Worm (Caenorhabditis elegans) whole organism, L1 larva: Measurements from ENCODE around the gene F57B9.3.

ENCODE experiments used
- F16B12.6 ChIP-seq: fragments of 150-350 bp; optimal IDR thresholded peaks from 2 replicates; lab custom pipeline; 2014; ENCODE audit warnings: missing biosample characterization, missing genetic modification characterization
- Y116A8C.19 ChIP-seq: sonication (generic microtip); optimal IDR thresholded peaks from 2 replicates; lab custom pipeline; 2016; ENCODE audit warnings: missing compliant biosample characterization, missing genetic modification characterization, borderline replicate concordance
- aha-1 ChIP-seq: fragments of 150-350 bp; optimal IDR thresholded peaks from 2 replicates; lab custom pipeline; 2014; ENCODE audit warnings: missing biosample characterization, missing genetic modification characterization
- aly-2 ChIP-seq: fragments of 150-350 bp; optimal IDR thresholded peaks from 2 replicates; lab custom pipeline; 2014; ENCODE audit warnings: missing biosample characterization, missing genetic modification characterization
- ama-1 ChIP-seq: fragments of 150-350 bp; optimal IDR thresholded peaks from 2 replicates; lab custom pipeline; 2014
- ceh-90 ChIP-seq: sonication (generic microtip); optimal IDR thresholded peaks from 2 replicates; lab custom pipeline; 2016; ENCODE audit warnings: missing genetic modification characterization, missing compliant biosample characterization
- ces-1 ChIP-seq: fragments of 150-350 bp; optimal IDR thresholded peaks from 2 replicates; lab custom pipeline; 2014; ENCODE audit warnings: missing biosample characterization, missing genetic modification reagents, missing genetic modification characterization
- efl-1 ChIP-seq, 4 experiments: fragments of 150-350 bp; optimal IDR thresholded peaks in 3 of 4; peaks in 1 of 4; 1 replicate in 1 of 4; 2 replicates in 3 of 4; lab custom pipeline; 2014; ENCODE audit warnings: missing biosample characterization in 2 of 4, missing genetic modification characterization in 2 of 4, missing genetic modification reagents in 2 of 4
- egl-13 ChIP-seq: sonication (generic microtip); optimal IDR thresholded peaks from 2 replicates; lab custom pipeline; 2016; ENCODE audit warnings: missing genotype, missing genetic modification reagents, missing genetic modification characterization, missing compliant biosample characterization
- elt-3 ChIP-seq, 6 experiments: fragments of 150-350 bp in 1 of 6; sonication (generic microtip); optimal IDR thresholded peaks; 2 replicates each; lab custom pipeline; 2017 to 2018; ENCODE audit warnings: missing biosample characterization in 6 of 6, missing genetic modification characterization in 6 of 6, inconsistent platforms in 1 of 6
- fkh-10 ChIP-seq: sonication (generic microtip); optimal IDR thresholded peaks from 2 replicates; lab custom pipeline; 2017; ENCODE audit warnings: missing biosample characterization, missing genetic modification reagents, missing genetic modification characterization
- hlh-4 ChIP-seq: sonication (generic microtip); optimal IDR thresholded peaks from 2 replicates; lab custom pipeline; 2016; ENCODE audit warnings: mild to moderate bottlenecking, missing genetic modification characterization, missing compliant biosample characterization
- hpl-2 ChIP-seq: fragments of 150-350 bp; optimal IDR thresholded peaks from 2 replicates; lab custom pipeline; 2014; ENCODE audit warnings: missing biosample characterization, missing genetic modification reagents, missing genetic modification characterization
- irx-1 ChIP-seq: sonication (generic microtip); optimal IDR thresholded peaks from 2 replicates; lab custom pipeline; 2016; ENCODE audit warnings: missing genetic modification characterization, missing compliant biosample characterization
- jun-1 ChIP-seq: fragments of 150-350 bp; optimal IDR thresholded peaks from 2 replicates; lab custom pipeline; 2014; ENCODE audit warnings: missing biosample characterization, missing genetic modification reagents, missing genetic modification characterization
- lin-13 ChIP-seq: fragments of 150-350 bp; optimal IDR thresholded peaks from 2 replicates; lab custom pipeline; 2014; ENCODE audit warnings: missing biosample characterization, missing genetic modification reagents, missing genetic modification characterization
- lin-14 ChIP-seq: fragments of 200-800 bp; sonication (Bioruptor generic); optimal IDR thresholded peaks from 2 replicates; lab custom pipeline; 2018; ENCODE audit warnings: mild to moderate bottlenecking, missing genetic modification characterization, moderate library complexity, missing compliant biosample characterization
- lin-35 ChIP-seq, 2 experiments: fragments of 150-350 bp; optimal IDR thresholded peaks; 2 replicates each; lab custom pipeline; 2014; ENCODE audit warnings: missing biosample characterization in 2 of 2, missing genetic modification characterization in 2 of 2, missing genetic modification reagents in 2 of 2
- lin-39 ChIP-seq: fragments of 150-350 bp; optimal IDR thresholded peaks from 2 replicates; lab custom pipeline; 2014; ENCODE audit warnings: missing biosample characterization, missing genetic modification reagents, missing genetic modification characterization
- lir-3 ChIP-seq: sonication (generic microtip); optimal IDR thresholded peaks from 2 replicates; lab custom pipeline; 2016; ENCODE audit warnings: mild to moderate bottlenecking, missing genetic modification characterization, moderate library complexity, missing compliant biosample characterization; ENCODE audit not compliant: poor library complexity
- lsy-2 ChIP-seq, 2 experiments: fragments of 150-350 bp; optimal IDR thresholded peaks; 2 replicates each; lab custom pipeline; 2014; ENCODE audit warnings: missing biosample characterization in 2 of 2, missing genetic modification characterization in 2 of 2
- mdl-1 ChIP-seq, 2 experiments: fragments of 150-350 bp; optimal IDR thresholded peaks; 2 replicates each; lab custom pipeline; 2014 to 2017; ENCODE audit warnings: missing biosample characterization in 2 of 2, missing genetic modification characterization in 2 of 2, inconsistent platforms in 1 of 2
- mef-2 ChIP-seq: fragments of 150-350 bp; optimal IDR thresholded peaks from 2 replicates; lab custom pipeline; 2014; ENCODE audit warnings: missing biosample characterization, missing genetic modification characterization
- nhr-28 ChIP-seq: fragments of 150-350 bp; optimal IDR thresholded peaks from 2 replicates; lab custom pipeline; 2014; ENCODE audit warnings: missing biosample characterization, missing genetic modification characterization
- nhr-47 ChIP-seq: sonication (generic microtip); optimal IDR thresholded peaks from 2 replicates; lab custom pipeline; 2016; ENCODE audit warnings: mild to moderate bottlenecking, missing genetic modification characterization, moderate library complexity, missing compliant biosample characterization
- nhr-71 ChIP-seq: sonication (generic microtip); optimal IDR thresholded peaks from 2 replicates; lab custom pipeline; 2016; ENCODE audit warnings: mild to moderate bottlenecking, missing genetic modification characterization, moderate library complexity, missing compliant biosample characterization
- nhr-76 ChIP-seq: sonication (generic microtip); optimal IDR thresholded peaks from 2 replicates; lab custom pipeline; 2017; ENCODE audit warnings: missing biosample characterization, missing genetic modification characterization
- nhr-85 ChIP-seq: sonication (generic microtip); peaks from one replicate; lab custom pipeline; 2016; ENCODE audit warnings: missing genetic modification characterization, inconsistent platforms, missing compliant biosample characterization
- pag-3 ChIP-seq: sonication (generic microtip); optimal IDR thresholded peaks from 2 replicates; lab custom pipeline; 2017; ENCODE audit warnings: missing genetic modification characterization, mild to moderate bottlenecking, missing compliant biosample characterization, antibody characterized with exemption, borderline replicate concordance; ENCODE audit not compliant: insufficient read depth
- pax-3 ChIP-seq: fragments of 200-800 bp; sonication (Bioruptor generic); optimal IDR thresholded peaks from 2 replicates; lab custom pipeline; 2018; ENCODE audit warnings: mild to moderate bottlenecking, missing genetic modification characterization, moderate library complexity, missing compliant biosample characterization
- pqm-1 ChIP-seq: sonication (generic microtip); optimal IDR thresholded peaks from 3 replicates; lab custom pipeline; 2017; ENCODE audit warnings: missing biosample characterization, missing genetic modification characterization
- rnt-1 ChIP-seq: sonication (generic microtip); optimal IDR thresholded peaks from 2 replicates; lab custom pipeline; 2016; ENCODE audit warnings: mild to moderate bottlenecking, missing genetic modification characterization, moderate library complexity, missing compliant biosample characterization
- snpc-4 ChIP-seq: fragments of 150-350 bp; optimal IDR thresholded peaks from 2 replicates; lab custom pipeline; 2014; ENCODE audit warnings: missing biosample characterization, missing genetic modification characterization
- snu-23 ChIP-seq: sonication (generic microtip); optimal IDR thresholded peaks from 2 replicates; lab custom pipeline; 2016; ENCODE audit warnings: missing genetic modification characterization, missing compliant biosample characterization
- sptf-1 ChIP-seq: fragments of 150-350 bp; optimal IDR thresholded peaks from 2 replicates; lab custom pipeline; 2014; ENCODE audit warnings: missing biosample characterization, missing genetic modification characterization
- sup-37 ChIP-seq: fragments of 200-800 bp; sonication (Bioruptor generic); optimal IDR thresholded peaks from 2 replicates; lab custom pipeline; 2018; ENCODE audit warnings: mild to moderate bottlenecking, missing genetic modification characterization, missing compliant biosample characterization
- swsn-7 ChIP-seq: sonication (generic microtip); optimal IDR thresholded peaks from 2 replicates; lab custom pipeline; 2016; ENCODE audit warnings: missing genetic modification characterization, missing compliant biosample characterization
- tlp-1 ChIP-seq: fragments of 150-350 bp; optimal IDR thresholded peaks from 2 replicates; lab custom pipeline; 2014; ENCODE audit warnings: missing biosample characterization, missing genetic modification characterization
- unc-30 ChIP-seq: sonication (generic microtip); optimal IDR thresholded peaks from 2 replicates; lab custom pipeline; 2017; ENCODE audit warnings: missing biosample characterization, missing genetic modification characterization
- unc-62 ChIP-seq: fragments of 150-350 bp; optimal IDR thresholded peaks from 2 replicates; lab custom pipeline; 2014; ENCODE audit warnings: missing biosample characterization, missing genetic modification reagents, missing genetic modification characterization
- unc-86 ChIP-seq: sonication (generic microtip); optimal IDR thresholded peaks from 2 replicates; lab custom pipeline; 2016; ENCODE audit warnings: missing genetic modification characterization, missing compliant biosample characterization
- vab-15 ChIP-seq: sonication (generic microtip); optimal IDR thresholded peaks from 2 replicates; lab custom pipeline; 2017; ENCODE audit warnings: missing genotype, mild to moderate bottlenecking, missing genetic modification characterization, missing compliant biosample characterization
- xbp-1 ChIP-seq: sonication (generic microtip); optimal IDR thresholded peaks from 2 replicates; lab custom pipeline; 2016; ENCODE audit warnings: missing genetic modification characterization, missing compliant biosample characterization
- zip-4 ChIP-seq: fragments of 200-800 bp; sonication (Bioruptor generic); optimal IDR thresholded peaks from 2 replicates; lab custom pipeline; 2018; ENCODE audit warnings: mild to moderate bottlenecking, missing genetic modification characterization, moderate library complexity, missing compliant biosample characterization
- ztf-4 ChIP-seq: fragments of 150-350 bp; optimal IDR thresholded peaks from 2 replicates; lab custom pipeline; 2014; ENCODE audit warnings: missing biosample characterization, missing genetic modification characterization

Gene F57B9.3

ce11 chrIII:6968080-6968639, 28.5 kb downstream of the F57B9.3 start, which contains the start of gene panl-2 (continued):
- TF ChIP-seq zip-4 (GFP tag; lab: Kevin White, UChicago) = no peak
- no peak for TF ChIP-seq hpl-2 (GFP tag; lab: Kevin White, UChicago)

DNA sequence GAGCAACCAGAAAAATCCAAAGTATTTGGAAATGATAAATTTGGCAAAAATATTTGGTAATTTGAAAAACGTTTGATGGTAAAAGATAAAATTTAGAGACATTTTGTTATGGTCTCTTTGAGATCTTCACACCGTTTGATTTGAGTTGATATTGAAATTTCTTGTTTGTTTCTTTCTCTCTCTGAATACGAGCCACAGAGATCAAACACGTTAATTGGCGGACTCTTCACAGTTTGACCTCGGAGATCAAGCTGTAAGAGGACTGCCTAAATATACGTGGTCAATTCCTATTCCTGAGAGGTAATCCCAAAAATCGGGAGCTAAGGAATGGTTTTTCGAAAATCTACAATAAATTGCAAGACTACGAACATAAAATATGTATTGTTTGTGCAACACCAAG, 29.0 kb downstream of the F57B9.3 start:
- TF ChIP-seq nhr-71 (tag; lab: Kevin White, UChicago) (no peak), aha-1 (tag; lab: Kevin White, UChicago) (no peak), snu-23 (GFP tag; lab: Kevin White, UChicago) (no peak), irx-1 (tag; lab: Kevin White, UChicago) (no peak), lir-3 (tag; lab: Kevin White, UChicago) (no peak), mef-2 (no peak), fkh-10 (no peak), lin-39 (no peak), lsy-2 (tag; optimal IDR thresholded peaks at IDR 0.05; lab: Kevin White, UChicago) (no peak), pqm-1 (tag; lab: Kevin White, UChicago) (no peak), F16B12.6 (tag; lab: Kevin White, UChicago) (no peak), nhr-85 (tag; lab: Kevin White, UChicago) (no peak), nhr-76 (tag; lab: Kevin White, UChicago) (no peak), lin-14 (GFP tag; lab: Kevin White, UChicago) (no peak), Y116A8C.19 (no peak)

ce11 chrIII:6969090-6969489, 29.5 kb downstream of the F57B9.3 start, which contains the start of gene F31E3.12:
Gene F31E3.12 (plus strand): TSS chrIII:6969390.
- TF ChIP-seq tlp-1 (tag; lab: Kevin White, UChicago) (no peak), elt-3 (tag; optimal IDR thresholded peaks at IDR 0.05; lab: Kevin White, UChicago) (no peak), aha-1 (tag; lab: Kevin White, UChicago) (no peak), egl-13 (no peak), pag-3 (tag; lab: Kevin White, UChicago) (no peak), nhr-71 (tag; lab: Kevin White, UChicago) (no peak), F16B12.6 (tag; lab: Kevin White, UChicago) (no peak), jun-1 (tag; lab: Kevin White, UChicago) (no peak), ama-1 (lab: Kevin White, UChicago) (no peak), ztf-4 (no peak), mdl-1 (tag; optimal IDR thresholded peaks at IDR 0.05; lab: Kevin White, UChicago) (no peak), rnt-1 (tag; lab: Kevin White, UChicago) (no peak), irx-1 (tag; lab: Kevin White, UChicago) (no peak), lin-13 (GFP tag; lab: Kevin White, UChicago) (no peak)

ce11 chrIII:6969781-6970342, 30.2 kb downstream of the F57B9.3 start:
- TF ChIP-seq ztf-4 (no peak), lin-35 (GFP tag; optimal IDR thresholded peaks at IDR 0.05; lab: Kevin White, UChicago) (no peak), unc-62 (no peak), lin-13 (GFP tag; lab: Kevin White, UChicago) (no peak), nhr-47 (tag; lab: Kevin White, UChicago) (peak; percentile 29), zip-4 (GFP tag; lab: Kevin White, UChicago) (no peak), ama-1 (lab: Kevin White, UChicago) (peak; percentile 33), efl-1 (optimal IDR thresholded peaks at IDR 0.05; lab: Kevin White, UChicago) (peak; percentile 18), efl-1 (GFP tag; optimal IDR thresholded peaks at IDR 0.05 in 1 of 2; lab: Kevin White, UChicago) (peak in 1 of 2 experiments; percentile 81), xbp-1 (tag; lab: Kevin White, UChicago) (no peak), snpc-4 (no peak), ceh-90 (tag; lab: Kevin White, UChicago) (no peak), egl-13 (no peak), nhr-28 (no peak), unc-86 (no peak), ces-1 (GFP tag; lab: Kevin White, UChicago) (no peak), fkh-10 (no peak), unc-30 (no peak), hlh-4 (tag; lab: Kevin White, UChicago) (no peak), pax-3 (tag; lab: Kevin White, UChicago) (no peak), sup-37 (GFP tag; lab: Kevin White, UChicago) (no peak), sptf-1 (no peak), Y116A8C.19 (no peak), swsn-7 (no peak), aly-2 (tag; lab: Kevin White, UChicago) (peak; percentile 91), vab-15 (tag; lab: Kevin White, UChicago) (no peak), nhr-85 (tag; lab: Kevin White, UChicago) (no peak), lin-14 (GFP tag; lab: Kevin White, UChicago) (no peak)
